Fruit fly (Drosophila melanogaster) whole organism, larva: Measurements from ENCODE around the gene PIG-U.

Experiments used
- noc ChIP-seq: fragments of 200-800 bp; sonication (Bioruptor generic); optimal IDR thresholded peaks from 3 replicates; lab custom pipeline; 2019; ENCODE audit warnings: missing biosample characterization, mild to moderate bottlenecking, missing genetic modification characterization, moderate library complexity

PIG-U gene

DNA sequence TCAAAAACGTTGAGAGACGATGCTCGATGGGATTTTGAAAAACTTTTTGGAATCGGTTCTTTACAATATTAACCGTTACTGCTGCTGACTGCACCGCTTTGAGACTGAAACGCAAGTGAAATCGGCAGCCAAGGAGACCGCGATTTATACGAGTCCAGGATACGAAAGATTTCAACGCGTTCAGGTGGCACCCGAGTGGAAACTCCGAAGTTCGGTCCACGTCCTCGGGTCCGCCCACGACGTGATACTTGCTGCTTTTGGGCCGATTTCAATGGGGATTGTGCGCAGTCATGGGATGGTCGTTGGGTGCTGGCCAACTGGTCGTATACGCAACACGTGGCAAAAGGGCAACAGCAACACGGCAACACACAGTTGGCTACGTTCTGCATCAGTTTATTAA lies 8.2 kb upstream of the PIG-U start, which contains the start of gene Dh31:
TSS of gene Dh31 (minus strand) at position 117 of the 400 bp plus-strand sequence.
- TF ChIP-seq noc = no peak

DNA sequence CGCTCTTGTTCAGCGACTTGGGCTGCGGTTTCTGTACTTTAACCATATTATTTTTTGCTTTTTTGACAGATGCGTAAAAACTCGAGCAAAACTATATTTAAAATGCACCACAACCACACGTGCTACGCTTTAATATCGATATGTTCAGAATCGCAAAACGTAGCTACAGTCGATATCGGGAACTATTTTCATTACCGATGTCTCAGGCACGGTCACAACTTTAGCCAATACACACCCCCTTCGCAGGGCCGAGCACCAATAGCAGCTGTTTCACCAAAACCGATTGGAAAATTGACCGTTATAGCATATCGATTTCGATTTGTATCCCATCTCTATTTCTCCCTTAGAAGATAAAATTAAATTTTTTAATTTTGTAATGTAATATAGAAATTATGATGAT lies 3.2 kb upstream of the PIG-U start, which contains the start of gene CG13096:
TSS of gene CG13096 (minus strand) at position 144 of the 400 bp plus-strand sequence.
- TF ChIP-seq noc = no peak

DNA sequence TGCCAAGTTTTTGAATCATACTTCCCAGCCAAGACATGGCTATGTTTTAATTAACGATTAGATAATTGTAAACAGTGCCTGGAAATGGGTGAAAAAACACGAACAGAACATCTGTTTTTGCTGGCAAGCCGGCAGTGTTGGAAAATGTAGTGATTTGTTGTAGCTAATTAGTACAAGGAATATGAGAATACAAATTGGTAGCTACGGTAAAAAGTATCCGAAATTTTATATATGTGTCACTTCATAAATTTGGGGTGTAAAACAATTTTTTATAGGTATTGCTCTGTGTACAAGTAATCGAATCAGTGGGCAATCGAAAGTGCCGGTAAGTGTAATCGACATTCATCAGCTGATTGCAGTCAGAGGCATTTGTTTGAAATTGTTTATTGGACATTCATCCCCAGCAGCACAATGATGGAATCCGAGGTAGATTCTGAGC lies 2.4 kb downstream of the PIG-U start, which contains the start of the genes mRpL51 and Uba4:
TSS of gene mRpL51 (minus strand) at position 125 of the 439 bp plus-strand sequence.
TSS of gene Uba4 (plus strand) at position 156 of the 439 bp plus-strand sequence.
- TF ChIP-seq noc = peak; percentile 62

DNA sequence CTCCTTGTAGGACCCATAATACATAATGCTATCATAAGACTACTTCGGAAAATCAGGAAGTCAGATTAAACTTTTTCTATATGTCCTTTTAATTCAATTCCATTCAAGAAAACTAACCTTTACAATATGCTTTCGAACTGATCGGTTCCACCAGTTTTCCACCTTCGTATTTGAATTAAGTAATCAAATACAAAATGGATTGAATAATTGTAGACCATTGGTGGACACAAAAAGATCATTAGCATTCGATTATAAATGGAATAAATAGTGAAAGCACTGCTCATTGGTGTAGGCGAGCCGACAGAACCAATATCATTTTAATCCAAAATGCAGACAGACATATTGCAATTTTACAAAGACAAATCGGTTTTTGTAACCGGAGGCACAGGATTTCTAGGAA lies 4.5 kb downstream of the PIG-U start, which contains the start of gene Sgp:
TSS of gene Sgp (plus strand) at position 301 of the 400 bp plus-strand sequence.
- no peak for TF ChIP-seq noc

DNA sequence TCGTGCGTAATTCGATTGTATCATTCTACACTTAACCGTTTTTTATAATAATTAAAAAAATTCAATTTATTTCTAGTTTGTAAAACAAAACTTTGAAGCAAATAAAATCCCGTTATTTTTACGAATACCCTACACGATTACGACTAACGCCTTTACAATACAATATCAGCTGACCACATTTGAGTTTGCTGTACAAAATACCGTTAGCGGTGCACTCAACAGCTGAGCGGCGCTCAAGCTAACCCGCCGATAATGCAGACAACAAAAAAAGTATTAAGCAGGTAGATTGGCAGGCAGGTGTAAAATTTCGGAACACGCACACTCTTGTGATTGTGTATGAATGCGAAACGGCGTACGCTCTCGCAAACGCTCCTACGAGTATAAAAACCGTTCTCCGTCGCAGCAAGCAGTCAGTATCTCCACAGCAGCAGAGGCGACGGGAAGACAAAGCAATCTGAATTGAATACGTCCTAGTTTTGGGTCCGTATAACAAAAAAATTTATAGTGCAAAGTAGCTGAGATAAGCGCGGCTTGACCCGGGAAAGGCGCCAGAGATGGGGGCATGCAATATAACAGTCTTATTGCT lies 6.9 kb downstream of the PIG-U start, which contains the start of gene Acer:
TSS of gene Acer (plus strand) at position 210 of the 586 bp plus-strand sequence.
- TF ChIP-seq noc = peak; percentile 15

DNA sequence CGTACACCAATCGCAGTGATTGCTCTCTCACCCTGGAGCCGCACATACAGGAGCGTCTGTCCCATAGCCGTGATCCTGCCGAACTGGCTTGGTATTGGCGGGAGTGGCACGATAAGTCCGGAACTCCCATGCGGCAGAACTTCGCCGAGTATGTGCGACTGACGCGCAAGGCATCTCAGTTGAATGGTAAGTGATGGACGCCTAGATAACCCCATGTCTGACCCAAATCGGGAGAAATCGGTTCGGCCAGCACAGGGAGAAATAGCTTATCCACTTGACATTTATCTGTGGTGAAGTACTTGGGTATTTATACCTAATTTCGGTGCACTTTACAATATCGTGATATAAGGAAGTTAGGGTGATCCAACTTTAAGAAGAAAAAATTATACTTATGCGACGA lies 7.9 kb downstream of the PIG-U start:
- TF ChIP-seq noc = no peak

DNA sequence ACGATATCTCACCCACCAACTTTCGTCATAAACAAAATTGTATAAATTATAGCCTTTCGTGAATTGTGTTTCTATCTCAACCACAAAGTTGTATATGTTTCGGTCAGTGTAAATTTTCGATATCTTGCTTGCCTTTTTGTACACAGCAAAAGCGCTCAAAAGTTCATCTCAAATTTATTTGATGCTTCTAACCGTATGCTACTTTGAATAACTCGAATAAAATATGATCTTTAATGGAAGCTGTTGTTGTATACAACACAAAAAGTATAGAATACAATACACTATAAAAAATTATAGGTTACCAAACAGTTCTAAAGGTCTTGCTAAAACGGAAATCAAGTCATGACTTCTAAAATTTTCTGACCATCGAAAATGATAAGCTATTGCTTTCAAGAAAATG lies 10.1 kb downstream of the PIG-U start:
- TF ChIP-seq noc = no peak

DNA sequence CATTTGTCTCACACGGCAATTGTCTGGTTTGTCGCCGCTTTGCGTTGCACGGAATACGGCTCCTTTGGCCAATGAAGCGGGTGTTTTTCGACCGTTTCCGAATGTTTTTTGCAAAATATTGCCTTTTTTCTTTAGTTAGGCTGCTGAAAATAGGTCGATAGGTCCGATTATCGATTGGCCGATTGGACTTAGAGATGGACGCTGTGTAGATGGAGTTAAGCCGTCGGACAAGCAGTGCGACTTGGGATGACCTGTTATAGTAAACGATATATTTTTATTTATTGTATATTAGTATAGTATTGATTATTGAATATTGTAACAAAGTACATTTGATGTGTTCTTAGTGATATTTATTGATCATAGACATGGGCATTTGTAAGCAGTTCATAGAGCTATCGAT lies 13.4 kb downstream of the PIG-U start, which contains the start of the genes lmgA and lmgB:
TSS of gene lmgA (minus strand) at position 301 of the 400 bp plus-strand sequence.
TSS of gene lmgB (minus strand) at position 301 of the 400 bp plus-strand sequence.
- peak; percentile 31 for TF ChIP-seq noc

DNA sequence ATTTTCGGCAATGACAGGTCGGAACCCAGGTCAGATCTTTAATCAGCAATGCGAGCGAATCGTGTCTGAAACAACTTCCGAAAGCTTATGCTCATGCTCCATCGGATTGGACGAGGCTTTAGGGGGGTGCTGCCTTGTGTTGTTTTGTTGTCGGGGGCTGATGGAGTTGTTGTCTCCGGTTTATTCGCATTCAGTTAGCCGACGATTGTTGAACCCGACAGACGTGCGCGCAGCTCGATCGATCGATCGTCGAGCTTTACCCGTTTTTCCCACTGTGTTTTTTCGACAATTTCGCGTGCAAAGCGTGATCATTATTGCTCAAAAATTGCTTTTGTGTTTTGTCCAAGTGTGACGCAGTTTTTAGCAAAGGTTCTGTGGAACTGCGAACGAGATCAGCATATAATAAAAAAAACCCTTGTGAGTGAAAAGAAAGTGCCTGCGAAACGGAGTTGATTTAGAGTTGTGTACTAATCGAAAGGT lies 14.1 kb downstream of the PIG-U start, which contains the start of gene CG17834:
TSS of gene CG17834 (plus strand) at position 191 of the 480 bp plus-strand sequence.
- peak; percentile 41 for TF ChIP-seq noc

DNA sequence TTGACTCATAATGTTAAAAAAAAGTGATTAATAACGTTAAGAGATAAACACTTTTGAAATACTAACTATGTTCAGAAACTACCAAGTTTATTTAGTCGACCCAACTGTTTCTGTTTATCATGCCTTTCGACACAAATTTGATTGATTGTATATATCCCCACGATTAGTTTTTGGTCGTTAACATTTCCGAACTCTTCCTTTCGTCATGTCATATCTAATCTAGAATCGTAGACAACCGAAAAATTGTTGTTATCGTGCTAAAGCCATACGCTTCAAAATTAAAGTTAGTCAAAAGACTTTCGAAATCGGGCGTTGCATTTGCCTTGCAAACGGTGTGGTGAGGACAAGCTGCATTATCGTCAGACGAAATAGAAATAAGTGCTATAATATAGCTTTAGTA lies 15.3 kb downstream of the PIG-U start:
- no peak for TF ChIP-seq noc

DNA sequence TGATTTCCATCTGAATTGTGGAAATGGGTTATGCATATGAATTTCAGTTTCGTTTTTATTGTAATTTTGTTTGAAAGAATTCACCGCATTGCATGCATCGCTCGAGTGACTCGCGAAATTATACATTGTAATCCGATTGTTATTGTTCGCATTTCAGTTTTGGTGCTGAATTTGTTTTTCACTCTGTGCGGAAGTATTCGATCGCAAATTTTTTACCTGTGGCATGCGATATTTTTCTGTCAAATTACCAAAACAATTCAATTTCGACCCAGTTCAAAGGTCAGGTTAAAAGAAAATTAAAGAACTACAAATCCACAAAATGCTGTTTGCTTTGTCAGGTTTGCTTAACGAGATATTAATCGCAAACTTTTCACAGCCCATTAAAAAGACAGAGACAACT lies 17.9 kb downstream of the PIG-U start:
- TF ChIP-seq noc = no peak

DNA sequence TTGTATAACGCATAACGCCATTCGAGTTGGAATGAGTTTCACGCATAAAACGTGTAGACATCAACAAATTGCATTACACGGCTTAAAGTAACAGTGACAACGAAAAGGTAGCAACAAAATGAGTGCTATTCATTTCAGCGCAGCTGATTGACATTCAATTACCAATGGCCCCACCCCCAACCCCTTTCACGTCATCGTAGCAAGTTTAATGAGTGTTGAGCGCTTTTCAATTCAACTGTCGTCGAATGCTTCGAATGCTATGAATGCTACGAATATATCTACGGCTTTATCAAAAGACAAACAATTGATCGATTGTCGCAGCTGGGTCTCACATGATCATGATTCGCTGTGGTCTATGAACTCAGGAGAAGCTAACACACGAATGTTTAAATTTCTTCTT lies 18.7 kb downstream of the PIG-U start:
- TF ChIP-seq noc = no peak

DNA sequence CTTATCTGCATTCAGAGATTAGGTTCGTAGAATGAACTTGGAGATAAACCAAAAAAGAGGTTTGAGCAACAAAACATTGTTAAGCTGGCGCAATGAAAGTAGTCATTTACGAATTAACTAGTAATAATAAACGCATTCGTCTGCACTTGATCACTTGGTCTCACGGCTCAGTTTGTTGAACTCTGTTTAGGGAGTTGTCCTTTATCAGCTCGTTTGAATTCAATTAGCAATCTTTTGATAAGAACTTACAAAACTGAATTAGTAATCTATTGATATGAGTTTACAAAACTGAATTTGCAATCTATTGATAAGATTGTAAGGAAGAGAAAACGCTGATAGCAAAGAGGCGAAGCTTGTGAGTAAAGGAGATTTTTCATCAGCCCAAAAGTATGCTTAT lies 19.2 kb downstream of the PIG-U start:
- TF ChIP-seq noc = no peak

DNA sequence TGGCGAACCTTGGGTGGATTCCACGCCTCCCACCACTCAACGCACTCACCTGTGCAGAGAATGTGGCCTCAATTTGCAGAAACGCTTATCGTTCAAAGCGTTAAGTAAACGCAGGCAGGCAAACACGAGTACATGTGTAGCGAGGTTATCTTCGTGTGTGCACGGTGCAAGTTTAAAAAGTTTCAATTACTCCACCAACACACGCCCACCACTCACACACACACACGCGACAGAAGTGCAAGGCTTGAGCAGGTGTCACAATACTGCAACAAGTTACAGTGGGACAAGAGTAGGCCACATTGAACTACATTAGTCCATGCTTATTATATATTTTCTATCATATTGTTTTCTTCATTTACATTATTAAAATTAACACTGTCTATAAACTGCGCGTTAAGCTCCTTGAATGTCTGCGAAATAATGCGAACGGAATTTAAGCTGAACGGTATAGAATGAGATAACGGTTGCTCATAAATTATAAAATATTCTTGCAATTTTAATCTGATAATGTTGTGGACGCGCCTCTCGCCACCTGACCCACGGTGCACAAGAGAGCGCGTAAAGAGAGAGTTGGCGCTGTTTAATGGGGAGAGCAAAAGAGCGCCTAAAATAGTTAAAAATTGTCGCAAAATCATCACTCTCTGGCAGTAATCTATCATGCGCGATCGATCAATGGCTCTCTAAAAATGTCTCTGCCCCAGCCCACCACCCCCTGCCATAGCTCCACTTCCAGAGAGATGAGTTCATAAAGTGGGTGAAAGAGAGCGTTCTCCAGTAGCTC lies 19.8 kb downstream of the PIG-U start:
- peak; percentile 94 for TF ChIP-seq noc

DNA sequence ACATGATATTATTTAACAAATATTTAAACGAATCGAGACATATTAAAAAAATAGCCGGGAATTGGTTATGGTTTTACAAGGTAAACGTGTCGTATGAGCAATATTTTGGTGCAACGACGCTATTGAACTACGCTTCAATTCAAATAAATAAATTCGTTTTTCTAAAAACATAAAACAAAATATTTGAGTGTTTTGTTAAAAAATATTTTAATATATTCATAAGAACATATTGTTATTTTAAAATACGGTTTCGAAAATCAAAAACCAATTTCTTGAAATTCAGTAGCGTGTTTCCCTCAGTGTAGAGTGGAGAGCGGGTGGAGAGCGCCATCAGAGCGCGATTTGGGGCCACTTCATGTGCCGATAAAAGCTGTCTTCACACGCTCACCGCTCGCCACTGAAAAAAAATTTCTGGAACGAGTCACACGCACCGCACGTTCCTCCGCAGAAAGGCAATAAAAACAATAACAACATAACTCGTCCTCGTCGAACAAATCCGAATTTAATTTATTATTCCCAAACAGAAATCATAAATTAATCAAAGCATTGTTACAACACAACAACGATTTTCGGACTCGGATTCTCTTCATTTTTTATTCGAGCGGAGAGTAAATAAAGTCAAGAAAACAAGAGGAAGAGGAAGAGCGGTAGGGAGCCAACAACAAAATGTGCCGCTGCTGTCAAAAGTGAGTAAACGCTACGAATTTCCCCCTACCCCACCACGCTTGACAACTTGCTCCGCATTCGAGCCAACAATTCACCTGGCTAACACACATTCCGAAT lies 20.7 kb downstream of the PIG-U start:
- TF ChIP-seq noc = peak; percentile 90

DNA sequence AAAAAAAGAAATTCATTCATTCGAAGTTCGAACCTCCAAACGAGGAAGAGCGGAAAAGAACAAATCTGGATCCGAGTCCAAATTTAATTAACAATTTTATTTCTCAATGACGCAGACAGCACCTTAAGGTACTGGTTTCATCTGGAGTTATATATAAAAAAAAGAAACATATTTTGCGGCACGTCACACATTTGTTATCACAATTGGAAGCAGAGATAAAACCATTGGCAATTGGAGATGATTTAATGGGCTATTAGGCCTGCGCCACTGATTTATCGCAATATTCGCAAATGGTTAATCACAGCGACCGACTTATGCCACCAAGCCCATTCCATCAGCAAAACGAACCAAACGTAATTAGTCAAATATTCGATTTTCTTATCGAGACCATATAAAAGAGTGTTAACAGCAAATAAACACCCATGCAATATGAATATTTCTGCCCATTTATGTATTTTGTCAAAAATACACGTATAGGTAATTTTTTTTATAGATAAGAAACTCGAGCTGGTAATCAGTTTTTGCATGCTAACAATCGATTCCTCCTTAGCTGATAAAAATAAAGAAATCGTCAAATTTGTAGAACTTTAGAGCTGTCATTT lies 23.7 kb downstream of the PIG-U start:
- TF ChIP-seq noc = peak; percentile 13
